Worm (Caenorhabditis elegans): ENCODE results near the gene cht-2.

DNA sequence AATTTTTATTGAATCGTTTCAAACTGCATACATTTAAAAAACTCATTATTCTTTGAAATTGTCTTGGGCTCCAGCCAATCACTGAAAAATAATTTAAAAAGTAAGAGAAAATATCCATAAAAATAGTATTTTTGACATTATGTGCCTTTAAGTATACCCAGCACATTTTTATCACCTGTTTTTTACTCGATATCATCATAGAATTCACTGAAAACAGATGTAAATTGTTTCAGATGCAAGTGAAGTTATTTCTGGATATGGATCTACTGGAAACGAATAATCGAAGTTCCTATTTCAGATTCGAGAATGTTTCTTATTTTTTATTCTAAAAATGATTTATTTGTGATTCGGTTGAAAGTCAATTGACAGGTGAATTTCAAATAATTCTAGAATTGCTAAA is 33.8 kb downstream of the cht-2 start:
- TF ChIP-seq skn-1 (tag; optimal IDR thresholded peaks at IDR 0.05) = no peak
- no peak for TF ChIP-seq mdl-1 (tag; optimal IDR thresholded peaks at IDR 0.05)
- TF ChIP-seq lin-35 (GFP tag; optimal IDR thresholded peaks at IDR 0.05) = no peak
- no peak for TF ChIP-seq unc-86 (tag; optimal IDR thresholded peaks at IDR 0.05)
- no peak for TF ChIP-seq tbx-2 (tag; optimal IDR thresholded peaks at IDR 0.05)
- no peak for TF ChIP-seq elt-3 (tag; optimal IDR thresholded peaks at IDR 0.05)
- no peak for TF ChIP-seq pag-3 (tag; optimal IDR thresholded peaks at IDR 0.05; ENCODE audit: borderline replicate concordance, insufficient read depth)
- no peak for TF ChIP-seq nhr-76 (tag; optimal IDR thresholded peaks at IDR 0.05)
- no peak for TF ChIP-seq efl-3 (GFP tag; optimal IDR thresholded peaks at IDR 0.05)
- no peak for TF ChIP-seq ama-1 (optimal IDR thresholded peaks at IDR 0.05)
- TF ChIP-seq jun-1 (tag; optimal IDR thresholded peaks at IDR 0.05) = no peak
- no peak for TF ChIP-seq sptf-1 (tag; optimal IDR thresholded peaks at IDR 0.05)
- no peak for TF ChIP-seq zag-1 (tag; optimal IDR thresholded peaks at IDR 0.05)
- no peak for TF ChIP-seq fkh-4 (tag; optimal IDR thresholded peaks at IDR 0.05; ENCODE audit: borderline replicate concordance)
